Fruit fly (Drosophila melanogaster): ENCODE data around the gene Rac1.
A peak's percentile ranks its signal among the peaks of the same experiment; 100 is the strongest.

Gene Rac1

DNA sequence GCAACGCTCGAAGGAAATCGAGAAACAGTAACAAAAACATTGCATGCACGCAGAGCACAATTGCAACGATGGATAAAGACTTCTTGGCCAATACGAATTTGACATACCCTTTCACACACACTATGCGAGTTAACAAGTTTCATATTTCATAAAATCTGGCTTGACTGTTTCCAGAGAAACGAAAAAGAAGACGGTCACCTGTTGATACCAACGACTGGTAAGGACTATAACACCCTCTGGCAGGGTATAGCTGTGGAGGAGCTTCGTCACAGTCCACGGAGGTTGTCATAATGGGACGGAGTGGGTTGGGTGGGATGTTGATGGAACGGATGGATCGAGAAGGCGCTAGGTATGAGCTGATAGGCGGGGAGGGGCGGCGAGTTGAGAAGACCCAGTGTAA, 45.8 kb upstream of the Rac1 start (continued):
- TF ChIP-seq exex (tag; optimal IDR thresholded peaks at IDR 0.05), result no peak
- no peak for TF ChIP-seq CG1647 (GFP tag; optimal IDR thresholded peaks at IDR 0.05)
- TF ChIP-seq dpn (GFP tag; optimal IDR thresholded peaks at IDR 0.05), result no peak
- TF ChIP-seq H15 (GFP tag; IDR thresholded peaks at IDR 0.05), result no peak
- no peak for TF ChIP-seq shn (GFP tag; optimal IDR thresholded peaks at IDR 0.05)
- no peak for TF ChIP-seq esg (GFP tag; conservative IDR thresholded peaks at IDR 0.05)
- no peak for TF ChIP-seq fru (optimal IDR thresholded peaks at IDR 0.05)
- no peak for TF ChIP-seq CG18262 (tag; optimal IDR thresholded peaks at IDR 0.05)
- no peak for TF ChIP-seq fu2 (GFP tag; optimal IDR thresholded peaks at IDR 0.05)
- TF ChIP-seq Stat92E (GFP tag; optimal IDR thresholded peaks at IDR 0.05), result no peak
- no peak for TF ChIP-seq Blimp-1 (GFP tag; optimal IDR thresholded peaks at IDR 0.05)
- TF ChIP-seq zfh1 (GFP tag; IDR thresholded peaks at IDR 0.05), result 0 out of 3 replicates have a peak, but pooled peaks have one; percentile 23
- TF ChIP-seq Drgx (GFP tag; IDR thresholded peaks at IDR 0.05), result peak; percentile 84
- TF ChIP-seq sens (GFP tag), result peak; percentile 74
- no peak for TF ChIP-seq E2f1 (GFP tag; IDR thresholded peaks at IDR 0.05)
- no peak for TF ChIP-seq CG15514 (GFP tag; optimal IDR thresholded peaks at IDR 0.05)
- peak; percentile 89 for TF ChIP-seq Ets65A (GFP tag)
- no peak for TF ChIP-seq chif (GFP tag; optimal IDR thresholded peaks at IDR 0.05)
- no peak for TF ChIP-seq ato (GFP tag; IDR thresholded peaks at IDR 0.05; ENCODE audit: partially characterized antibody)
- TF ChIP-seq CG12659 (GFP tag; optimal IDR thresholded peaks at IDR 0.05), result no peak
- no peak for TF ChIP-seq Hr39 (optimal IDR thresholded peaks at IDR 0.05)
- no peak for TF ChIP-seq CG8924 (tag; optimal IDR thresholded peaks at IDR 0.05)
- TF ChIP-seq row (GFP tag; IDR thresholded peaks at IDR 0.05), result peak; percentile 22; the same call in 1 of the 3 replicates
- no peak for TF ChIP-seq Nf-YC (tag; optimal IDR thresholded peaks at IDR 0.05)
- TF ChIP-seq CG3281 (GFP tag; optimal IDR thresholded peaks at IDR 0.05), result no peak
- TF ChIP-seq CG34224 (GFP tag; IDR thresholded peaks at IDR 0.05; ENCODE audit: partially characterized antibody), result no peak
- TF ChIP-seq CG17328 (GFP tag; IDR thresholded peaks at IDR 0.05), result no peak
- TF ChIP-seq CG15269 (tag; optimal IDR thresholded peaks at IDR 0.05), result no peak
- TF ChIP-seq Rx (GFP tag; IDR thresholded peaks at IDR 0.05), result 0 out of 2 replicates have a peak, but pooled peaks have one; percentile 21
- TF ChIP-seq z (GFP tag; IDR thresholded peaks at IDR 0.05), result no peak
- no peak for TF ChIP-seq chm (GFP tag; IDR thresholded peaks at IDR 0.05)
- TF ChIP-seq lbe (GFP tag; optimal IDR thresholded peaks at IDR 0.05), result no peak
- no peak for TF ChIP-seq ftz-f1 (GFP tag; optimal IDR thresholded peaks at IDR 0.05)
- no peak for TF ChIP-seq CG18476 (GFP tag; optimal IDR thresholded peaks at IDR 0.05)
- TF ChIP-seq sens-2 (GFP tag; IDR thresholded peaks at IDR 0.05), result 0 out of 2 replicates have a peak, but pooled peaks have one; percentile 5
- TF ChIP-seq Side (GFP tag; optimal IDR thresholded peaks at IDR 0.05), result no peak
- TF ChIP-seq bab2 (GFP tag; optimal IDR thresholded peaks at IDR 0.05), result no peak
- TF ChIP-seq CG11696 (GFP tag; IDR thresholded peaks at IDR 0.05), result no peak
- no peak for TF ChIP-seq CG30020 (tag; optimal IDR thresholded peaks at IDR 0.05)
- no peak for TF ChIP-seq CG4328 (GFP tag; optimal IDR thresholded peaks at IDR 0.05)
- TF ChIP-seq ash1 (GFP tag; optimal IDR thresholded peaks at IDR 0.05), result no peak
- TF ChIP-seq so (GFP tag; IDR thresholded peaks at IDR 0.05), result no peak
- no peak for TF ChIP-seq Bgb (GFP tag; IDR thresholded peaks at IDR 0.05; ENCODE audit: partially characterized antibody)
- peak in 1 of 2 experiments; percentile 56 for TF ChIP-seq bsh (GFP tag; optimal IDR thresholded peaks at IDR 0.05)
- TF ChIP-seq Gsc (GFP tag; IDR thresholded peaks at IDR 0.05), result 0 out of 2 replicates have a peak, but pooled peaks have one; percentile 28
- TF ChIP-seq Trl (optimal IDR thresholded peaks at IDR 0.05), result no peak
- no peak for TF ChIP-seq Trl (GFP tag; optimal IDR thresholded peaks at IDR 0.05)
- no peak for TF ChIP-seq psq (GFP tag; optimal IDR thresholded peaks at IDR 0.05)
- TF ChIP-seq CG7839 (tag; optimal IDR thresholded peaks at IDR 0.05), result no peak
- TF ChIP-seq CG31224 (GFP tag; IDR thresholded peaks at IDR 0.05), result no peak
- no peak for TF ChIP-seq Sin3A (optimal IDR thresholded peaks at IDR 0.05)
- TF ChIP-seq nerfin-1 (tag; optimal IDR thresholded peaks at IDR 0.05), result no peak
- no peak for TF ChIP-seq Xbp1 (GFP tag; optimal IDR thresholded peaks at IDR 0.05)

Measured in whole organism, embryonic.